Fruit fly (Drosophila melanogaster) whole organism: ENCODE results near the gene Jon65Aiv.

Experiments
- pan ChIP-seq: fragments of >200 bp; optimal IDR thresholded peaks from 2 replicates; lab custom pipeline; 2017
- psq ChIP-seq: fragments of >200 bp; optimal IDR thresholded peaks from 2 replicates; lab custom pipeline; 2017

DNA sequence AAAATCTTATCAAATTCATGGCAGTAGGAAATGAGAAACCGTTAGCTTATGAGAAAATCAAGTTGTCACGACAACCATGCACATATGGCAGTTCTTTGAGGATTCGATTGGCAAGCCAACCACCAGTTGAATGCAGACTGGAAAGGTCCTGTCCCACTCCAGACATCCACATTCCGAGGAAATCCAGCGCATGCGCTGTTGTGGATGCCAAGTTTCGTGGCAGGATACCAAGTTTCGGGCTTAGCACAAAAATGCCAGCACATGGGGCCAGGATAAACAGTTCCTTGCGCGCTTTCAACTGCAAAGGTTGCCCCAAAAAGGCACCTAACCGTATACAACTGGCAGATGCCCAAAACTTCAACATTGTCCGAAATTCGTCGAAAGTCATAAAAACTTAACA, 42.0 kb upstream of the Jon65Aiv start, which contains the start of gene PVRAP:
- no peak for TF ChIP-seq pan (lab: Kevin White, UChicago)
- no peak for TF ChIP-seq psq
